Fruit fly (Drosophila melanogaster) whole organism, embryonic: ENCODE data around the gene Tim17a1.
A peak's percentile ranks its signal among the peaks of the same experiment; 100 is the strongest.

Source experiments
- Asciz ChIP-seq: fragments of 200-800 bp; sonication (Bioruptor generic); optimal IDR thresholded peaks from 2 replicates; lab custom pipeline; 2017; ENCODE audit warnings: missing biosample characterization, mild to moderate bottlenecking, missing genetic modification characterization, missing genetic modification reagents
- Bgb ChIP-seq: fragments of 200-800 bp; sonication (Bioruptor generic); IDR thresholded peaks from 2 replicates; pipeline ENCODE4 v1.3.6; 2022; ENCODE audit warnings: missing biosample characterization, missing genetic modification characterization; ENCODE audit not compliant: partially characterized antibody
- Blimp-1 ChIP-seq: fragments of 200-800 bp; sonication (Bioruptor generic); optimal IDR thresholded peaks from 3 replicates; lab custom pipeline; 2018; ENCODE audit warnings: missing biosample characterization, missing genetic modification characterization, mild to moderate bottlenecking, moderate library complexity, missing genetic modification reagents
- CG11504 ChIP-seq: fragments of 200-800 bp; sonication (Bioruptor generic); optimal IDR thresholded peaks from 3 replicates; lab custom pipeline; 2019; ENCODE audit warnings: missing biosample characterization, mild to moderate bottlenecking, missing genetic modification characterization, moderate library complexity
- CG11723 ChIP-seq: fragments of 200-800 bp; sonication (Bioruptor generic); optimal IDR thresholded peaks from 2 replicates; lab custom pipeline; 2017; ENCODE audit warnings: missing biosample characterization, mild to moderate bottlenecking, missing genetic modification characterization
- CG12155 ChIP-seq: fragments of 200-800 bp; sonication (Bioruptor generic); optimal IDR thresholded peaks from 3 replicates; lab custom pipeline; 2016; ENCODE audit warnings: missing biosample characterization, missing genetic modification characterization
- CG13287 ChIP-seq: fragments of 200-800 bp; sonication (Bioruptor generic); IDR thresholded peaks from 2 replicates; pipeline ENCODE4 v1.3.6; 2022; ENCODE audit warnings: missing biosample characterization, missing genetic modification characterization; ENCODE audit not compliant: partially characterized antibody
- CG16779 ChIP-seq: fragments of 200-800 bp; sonication (Bioruptor generic); IDR thresholded peaks from 2 replicates; pipeline ENCODE4 v1.3.6; 2022; ENCODE audit warnings: missing biosample characterization, missing genetic modification characterization
- CG16813 ChIP-seq: fragments of 200-800 bp; sonication (Bioruptor generic); IDR thresholded peaks from 3 replicates; pipeline ENCODE4 v1.3.6; 2022; ENCODE audit warnings: missing biosample characterization, missing genetic modification characterization; ENCODE audit not compliant: partially characterized antibody
- CG17385 ChIP-seq: fragments of 200-800 bp; sonication (Bioruptor generic); optimal IDR thresholded peaks from 3 replicates; lab custom pipeline; 2018; ENCODE audit warnings: missing biosample characterization, mild to moderate bottlenecking, missing genetic modification characterization
- CG30020 ChIP-seq: fragments of 200-800 bp; optimal IDR thresholded peaks from 2 replicates; lab custom pipeline; 2019; ENCODE audit warnings: missing biosample characterization, mild to moderate bottlenecking, missing genetic modification characterization, moderate library complexity
- CG4282 ChIP-seq: fragments of 200-800 bp; sonication (Bioruptor generic); optimal IDR thresholded peaks from 2 replicates; lab custom pipeline; 2016; ENCODE audit warnings: missing biosample characterization, missing genetic modification characterization
- CG5245 ChIP-seq: fragments of 200-800 bp; sonication (Bioruptor generic); optimal IDR thresholded peaks from 3 replicates; lab custom pipeline; 2016; ENCODE audit warnings: missing biosample characterization, missing genetic modification characterization
- CG6175 ChIP-seq: fragments of 200-800 bp; sonication (Bioruptor generic); IDR thresholded peaks from 3 replicates; pipeline ENCODE4 v1.3.6; 2022; ENCODE audit warnings: missing biosample characterization, missing genetic modification characterization
- CG6689 ChIP-seq: fragments of 200-800 bp; sonication (Bioruptor generic); IDR thresholded peaks from 2 replicates; pipeline ENCODE4 v1.3.6; 2022; ENCODE audit warnings: missing biosample characterization, missing genetic modification characterization
- CG7357 ChIP-seq: fragments of 200-800 bp; sonication (Bioruptor generic); IDR thresholded peaks from 3 replicates; pipeline ENCODE4 v1.3.6; 2022; ENCODE audit warnings: missing biosample characterization, missing genetic modification characterization
- CG7556 ChIP-seq: fragments of 200-800 bp; sonication (Bioruptor generic); optimal IDR thresholded peaks from 2 replicates; lab custom pipeline; 2017; ENCODE audit warnings: missing biosample characterization, mild to moderate bottlenecking, missing genetic modification characterization
- CG9609 ChIP-seq: fragments of 200-800 bp; sonication (Bioruptor generic); optimal IDR thresholded peaks from 3 replicates; lab custom pipeline; 2016; ENCODE audit warnings: missing biosample characterization, missing genetic modification characterization
- CG9876 ChIP-seq: fragments of 200-800 bp; sonication (Bioruptor generic); optimal IDR thresholded peaks from 2 replicates; lab custom pipeline; 2016; ENCODE audit warnings: missing biosample characterization, missing genetic modification characterization
- CG9932 ChIP-seq: fragments of 200-800 bp; sonication (Bioruptor generic); IDR thresholded peaks from 2 replicates; pipeline ENCODE4 v1.3.6; 2022; ENCODE audit warnings: missing biosample characterization, missing genetic modification characterization
- CTCF ChIP-seq: fragments of 200-800 bp; sonication (Bioruptor generic); optimal IDR thresholded peaks from 2 replicates; lab custom pipeline; 2017; ENCODE audit warnings: missing biosample characterization, mild to moderate bottlenecking, missing genetic modification characterization, moderate library complexity
- Deaf1 ChIP-seq: fragments of 200-800 bp; optimal IDR thresholded peaks from 3 replicates; lab custom pipeline; 2019; ENCODE audit warnings: missing biosample characterization, mild to moderate bottlenecking, missing genetic modification characterization, moderate library complexity
- Doc3 ChIP-seq: fragments of 200-800 bp; sonication (Bioruptor generic); IDR thresholded peaks from 3 replicates; pipeline ENCODE4 v1.3.6; 2022; ENCODE audit warnings: missing biosample characterization, missing genetic modification characterization; ENCODE audit not compliant: partially characterized antibody
- Drgx ChIP-seq: fragments of 200-800 bp; sonication (Bioruptor generic); IDR thresholded peaks from 2 replicates; pipeline ENCODE4 v1.3.6; 2022; ENCODE audit warnings: missing biosample characterization, missing genetic modification characterization
- E2f2 ChIP-seq: fragments of 200-800 bp; sonication (Bioruptor generic); IDR thresholded peaks from 2 replicates; pipeline ENCODE4 v1.3.6; 2022; ENCODE audit warnings: missing biosample characterization, missing genetic modification characterization
- ERR ChIP-seq: fragments of 200-800 bp; sonication (Bioruptor generic); optimal IDR thresholded peaks from 2 replicates; lab custom pipeline; 2016; ENCODE audit warnings: missing biosample characterization, missing genetic modification characterization
- Gug ChIP-seq: fragments of 200-800 bp; sonication (Bioruptor generic); IDR thresholded peaks from 4 replicates; pipeline ENCODE4 v1.3.6; 2022; ENCODE audit warnings: missing biosample characterization, missing genetic modification characterization
- Hand ChIP-seq: fragments of 200-800 bp; sonication (Bioruptor generic); optimal IDR thresholded peaks from 2 replicates; lab custom pipeline; 2017; ENCODE audit warnings: mild to moderate bottlenecking, missing biosample characterization, missing genetic modification reagents, missing genetic modification characterization
- HmgD ChIP-seq: fragments of 200-800 bp; sonication (Bioruptor generic); optimal IDR thresholded peaks from 3 replicates; lab custom pipeline; 2016; ENCODE audit warnings: missing biosample characterization, missing genetic modification characterization
- Lim3 ChIP-seq: fragments of 200-800 bp; sonication (Bioruptor generic); IDR thresholded peaks from 2 replicates; pipeline ENCODE4 v1.3.6; 2022; ENCODE audit warnings: missing biosample characterization, missing genetic modification characterization
- Med ChIP-seq: fragments of 200-800 bp; sonication (Bioruptor generic); peaks from one replicate; lab custom pipeline; 2016; ENCODE audit warnings: missing biosample characterization, missing genetic modification characterization, mild to moderate bottlenecking, inconsistent platforms, moderate library complexity
- NC2β ChIP-seq: fragments of 200-800 bp; sonication (Bioruptor generic); optimal IDR thresholded peaks from 2 replicates; lab custom pipeline; 2016; ENCODE audit warnings: missing biosample characterization, missing genetic modification characterization
- Nf-YC ChIP-seq: fragments of 200-800 bp; optimal IDR thresholded peaks from 3 replicates; lab custom pipeline; 2019; ENCODE audit warnings: missing biosample characterization, mild to moderate bottlenecking, missing genetic modification characterization, moderate library complexity
- Oaz ChIP-seq: fragments of 200-800 bp; sonication (Bioruptor generic); IDR thresholded peaks from 2 replicates; pipeline ENCODE4 v1.3.6; 2022; ENCODE audit warnings: missing biosample characterization, missing genetic modification characterization
- Optix ChIP-seq: fragments of 200-800 bp; sonication (Bioruptor generic); IDR thresholded peaks from 3 replicates; pipeline ENCODE4 v1.3.6; 2022; ENCODE audit warnings: missing biosample characterization, missing genetic modification characterization
- Xrp1 ChIP-seq: fragments of 200-800 bp; sonication (Bioruptor generic); IDR thresholded peaks from 2 replicates; pipeline ENCODE4 v1.3.6; 2022; ENCODE audit warnings: missing biosample characterization, missing genetic modification characterization
- amos ChIP-seq: fragments of 200-800 bp; sonication (Bioruptor generic); IDR thresholded peaks from 2 replicates; pipeline ENCODE4 v1.3.6; 2022; ENCODE audit warnings: missing biosample characterization, missing genetic modification characterization; ENCODE audit not compliant: partially characterized antibody
- bowl ChIP-seq: fragments of 200-800 bp; sonication (Bioruptor generic); IDR thresholded peaks from 2 replicates; pipeline ENCODE4 v1.3.6; 2022; ENCODE audit warnings: missing biosample characterization, missing genetic modification characterization
- br ChIP-seq: fragments of >200 bp; optimal IDR thresholded peaks from 2 replicates; lab custom pipeline; 2017
- dysf ChIP-seq: fragments of 200-800 bp; sonication (Bioruptor generic); IDR thresholded peaks from 3 replicates; pipeline ENCODE4 v1.3.6; 2022; ENCODE audit warnings: missing biosample characterization, missing genetic modification characterization
- emc ChIP-seq: fragments of 200-800 bp; sonication (Bioruptor generic); optimal IDR thresholded peaks from 2 replicates; lab custom pipeline; 2016; ENCODE audit warnings: missing biosample characterization, missing genetic modification characterization
- knrl ChIP-seq: fragments of 200-800 bp; sonication (Bioruptor generic); IDR thresholded peaks from 3 replicates; pipeline ENCODE4 v1.3.6; 2022; ENCODE audit warnings: missing biosample characterization, missing genetic modification characterization; ENCODE audit not compliant: partially characterized antibody
- nau ChIP-seq: fragments of 200-800 bp; sonication (Bioruptor generic); optimal IDR thresholded peaks from 3 replicates; lab custom pipeline; 2017; ENCODE audit warnings: missing biosample characterization, mild to moderate bottlenecking, missing genetic modification characterization, missing genetic modification reagents
- otp ChIP-seq: fragments of 200-800 bp; sonication (Bioruptor generic); IDR thresholded peaks from 3 replicates; pipeline ENCODE4, ENCODE4 v1.3.6; 2022; ENCODE audit warnings: missing biosample characterization, missing genetic modification characterization
- psq ChIP-seq: fragments of 200-800 bp; sonication (Bioruptor generic); optimal IDR thresholded peaks from 2 replicates; lab custom pipeline; 2017; ENCODE audit warnings: missing biosample characterization, missing genetic modification characterization
- rib ChIP-seq: fragments of 200-800 bp; sonication (Bioruptor generic); IDR thresholded peaks from 2 replicates; pipeline ENCODE4 v1.3.6; 2022; ENCODE audit warnings: missing biosample characterization, missing genetic modification characterization
- schlank ChIP-seq: fragments of 200-800 bp; sonication (Bioruptor generic); optimal IDR thresholded peaks from 2 replicates; lab custom pipeline; 2018; ENCODE audit warnings: missing biosample characterization, mild to moderate bottlenecking, missing genetic modification characterization
- stwl ChIP-seq: fragments of 200-800 bp; sonication (Bioruptor generic); optimal IDR thresholded peaks from 3 replicates; lab custom pipeline; 2018; ENCODE audit warnings: missing biosample characterization, mild to moderate bottlenecking, missing genetic modification characterization, moderate library complexity
- ttk ChIP-seq: fragments of 200-800 bp; sonication (Bioruptor generic); IDR thresholded peaks from 2 replicates; pipeline ENCODE4 v2.1.2; 2022; ENCODE audit warnings: missing biosample characterization, missing genetic modification characterization
- zfh1 ChIP-seq: fragments of 200-800 bp; sonication (Bioruptor generic); IDR thresholded peaks from 3 replicates; pipeline ENCODE4 v1.3.6; 2022; ENCODE audit warnings: missing biosample characterization, missing genetic modification characterization

Gene Tim17a1

dm6 chr3R:12385949-12386348 lies 21.5 kb upstream of the Tim17a1 start, which contains the start of gene Sol1:
Gene Sol1, plus strand, starts transcription at chr3R:12386249.
- TF ChIP-seq E2f2 (GFP tag; lab: Robert Waterston, UW), result no peak
- no peak for TF ChIP-seq psq (GFP tag; lab: Kevin White, UChicago)
- no peak for TF ChIP-seq CG9876
- TF ChIP-seq Hand (GFP tag; lab: Kevin White, UChicago), result no peak
- no peak for TF ChIP-seq Deaf1 (tag; lab: Kevin White, UChicago)
- no peak for TF ChIP-seq CG9932 (GFP tag; lab: Robert Waterston, UW)
- TF ChIP-seq Nf-YC (tag; lab: Kevin White, UChicago), result no peak
- no peak for TF ChIP-seq CG4282 (GFP tag; lab: Kevin White, UChicago)
- TF ChIP-seq ERR (GFP tag; lab: Kevin White, UChicago), result no peak
- no peak for TF ChIP-seq schlank (tag; lab: Kevin White, UChicago)
- no peak for TF ChIP-seq nau (GFP tag; lab: Kevin White, UChicago)
- no peak for TF ChIP-seq ttk (GFP tag; lab: Robert Waterston, UW)
- no peak for TF ChIP-seq Oaz (GFP tag; lab: Robert Waterston, UW)
- TF ChIP-seq CG5245 (GFP tag; lab: Kevin White, UChicago), result no peak
- TF ChIP-seq CG9609 (GFP tag; lab: Kevin White, UChicago), result no peak
- no peak for TF ChIP-seq CG17385 (GFP tag; lab: Kevin White, UChicago)

DNA sequence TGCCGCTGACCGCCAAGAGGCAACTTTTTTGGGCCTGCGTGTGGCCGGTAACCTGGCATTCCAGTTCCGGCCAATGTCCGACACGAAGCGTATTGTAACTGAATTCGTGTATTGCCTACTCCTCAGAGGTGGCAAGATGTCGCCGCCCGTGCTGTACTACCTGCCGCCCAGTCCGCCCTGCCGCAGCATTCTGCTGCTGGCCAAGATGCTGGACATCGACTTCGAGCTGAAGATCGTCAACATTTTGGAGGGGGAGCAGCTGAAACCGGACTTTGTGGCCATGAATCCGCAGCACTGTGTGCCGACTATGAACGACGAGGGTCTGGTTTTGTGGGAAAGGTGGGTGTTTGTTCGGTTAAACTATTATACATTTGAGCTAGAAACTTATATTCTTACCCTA lies 19.8 kb upstream of the Tim17a1 start:
- peak; percentile 75; the same call in 1 of the 3 replicates for TF ChIP-seq CG6175 (GFP tag; lab: Robert Waterston, UW)
- TF ChIP-seq Drgx, result 0 out of 2 replicates have a peak, but pooled peaks have one; percentile 24
- no peak for TF ChIP-seq CG30020 (tag; lab: Kevin White, UChicago)
- TF ChIP-seq dysf (GFP tag; lab: Robert Waterston, UW), result no peak
- TF ChIP-seq CG12155 (GFP tag; lab: Kevin White, UChicago), result no peak

- no peak for TF ChIP-seq Optix
- peak; percentile 27; the same call in 1 of the 3 replicates for TF ChIP-seq knrl
- no peak for TF ChIP-seq CG6689 (GFP tag; lab: Robert Waterston, UW)
- TF ChIP-seq NC2β, result no peak
- TF ChIP-seq Med (GFP tag; lab: Kevin White, UChicago), result no peak
- TF ChIP-seq otp (GFP tag; lab: Robert Waterston, UW), result no peak
- TF ChIP-seq Gug, result no peak
- TF ChIP-seq Doc3 (GFP tag; lab: Robert Waterston, UW), result no peak
- TF ChIP-seq br (lab: Kevin White, UChicago), result no peak
- no peak for TF ChIP-seq bowl
- TF ChIP-seq HmgD (GFP tag; lab: Kevin White, UChicago), result no peak
- no peak for TF ChIP-seq emc
- peak; percentile 31; the same call in 1 of the 3 replicates for TF ChIP-seq CG16813 (GFP tag; lab: Robert Waterston, UW)
- TF ChIP-seq CG16779 (GFP tag; lab: Robert Waterston, UW), result no peak
- peak; percentile 39 for TF ChIP-seq stwl (tag; lab: Kevin White, UChicago)
- no peak for TF ChIP-seq Lim3 (GFP tag; lab: Robert Waterston, UW)
- no peak for TF ChIP-seq Asciz (GFP tag; lab: Kevin White, UChicago)
- TF ChIP-seq CG13287 (GFP tag; lab: Robert Waterston, UW), result peak; percentile 21; the same call in 1 of the 2 replicates
- no peak for TF ChIP-seq Xrp1 (GFP tag; lab: Robert Waterston, UW)
- TF ChIP-seq rib (GFP tag; lab: Robert Waterston, UW), result no peak
- no peak for TF ChIP-seq Blimp-1 (GFP tag; lab: Kevin White, UChicago)
- peak; percentile 71 for TF ChIP-seq CTCF (GFP tag; lab: Kevin White, UChicago)
- TF ChIP-seq Bgb (GFP tag; lab: Robert Waterston, UW), result peak; percentile 20; the same call in 1 of the 2 replicates
- no peak for TF ChIP-seq zfh1
- TF ChIP-seq CG7556 (GFP tag; lab: Kevin White, UChicago), result no peak
- TF ChIP-seq CG11504, result no peak
- TF ChIP-seq CG30020 (tag; lab: Kevin White, UChicago), result no peak
- TF ChIP-seq CG11723, result no peak
- no peak for TF ChIP-seq CG7357
- peak; percentile 60 for TF ChIP-seq amos (GFP tag; lab: Robert Waterston, UW)
These were observed 19.3 kb upstream of the Tim17a1 start for dm6 chr3R:12383784-12384183.
